Fruit fly (Drosophila melanogaster) whole organism, adult: ENCODE data around the gene ida.

Experiments
- CG11617 ChIP-seq: fragments of 200-800 bp; sonication (Bioruptor generic); optimal IDR thresholded peaks from 2 replicates; lab custom pipeline; 2017; ENCODE audit warnings: mild to moderate bottlenecking, missing biosample characterization, missing genetic modification reagents, missing genetic modification characterization
- CG12768 ChIP-seq: fragments of 200-800 bp; sonication (Bioruptor generic); optimal IDR thresholded peaks from 2 replicates; lab custom pipeline; 2017; ENCODE audit warnings: missing biosample characterization, missing genetic modification characterization, mild to moderate bottlenecking, moderate library complexity, missing genetic modification reagents
- CG14711 ChIP-seq: fragments of 200-800 bp; sonication (Bioruptor generic); optimal IDR thresholded peaks from 2 replicates; lab custom pipeline; 2018; ENCODE audit warnings: missing biosample characterization, mild to moderate bottlenecking, missing genetic modification characterization, moderate library complexity
- CG1620 ChIP-seq: fragments of 200-800 bp; sonication (Bioruptor generic); optimal IDR thresholded peaks from 2 replicates; lab custom pipeline; 2016; ENCODE audit warnings: missing biosample characterization, missing genetic modification characterization
- CG33017 ChIP-seq: fragments of 200-800 bp; sonication (Bioruptor generic); optimal IDR thresholded peaks from 2 replicates; lab custom pipeline; 2018; ENCODE audit warnings: missing biosample characterization, mild to moderate bottlenecking, missing genetic modification characterization, moderate library complexity
- CG5204 ChIP-seq: fragments of 200-800 bp; sonication (Bioruptor generic); optimal IDR thresholded peaks from 2 replicates; lab custom pipeline; 2016; ENCODE audit warnings: missing biosample characterization, missing genetic modification characterization
- CG7045 ChIP-seq: fragments of 200-800 bp; sonication (Bioruptor generic); optimal IDR thresholded peaks from 2 replicates; lab custom pipeline; 2017; ENCODE audit warnings: missing biosample characterization, mild to moderate bottlenecking, missing genetic modification characterization
- CG7101 ChIP-seq: fragments of 200-800 bp; sonication (Bioruptor generic); optimal IDR thresholded peaks from 2 replicates; lab custom pipeline; 2018; ENCODE audit warnings: missing biosample characterization, mild to moderate bottlenecking, missing genetic modification characterization, moderate library complexity
- Clk ChIP-seq: fragments of 200-800 bp; sonication (Bioruptor generic); optimal IDR thresholded peaks from 2 replicates; lab custom pipeline; 2017; ENCODE audit warnings: missing biosample characterization, missing genetic modification characterization
- Crg-1 ChIP-seq: fragments of 200-800 bp; sonication (Bioruptor generic); optimal IDR thresholded peaks from 2 replicates; lab custom pipeline; 2016; ENCODE audit warnings: missing biosample characterization, missing genetic modification characterization
- Hr96 ChIP-seq: fragments of 200-800 bp; sonication (Bioruptor generic); optimal IDR thresholded peaks from 2 replicates; lab custom pipeline; 2016; ENCODE audit warnings: missing biosample characterization, missing genetic modification characterization
- Mnt ChIP-seq: fragments of 200-800 bp; sonication (Bioruptor generic); optimal IDR thresholded peaks from 2 replicates; lab custom pipeline; 2016; ENCODE audit warnings: missing biosample characterization, mild to moderate bottlenecking, missing genetic modification characterization
- bab1 ChIP-seq: fragments of 200-800 bp; sonication (Bioruptor generic); optimal IDR thresholded peaks from 3 replicates; lab custom pipeline; 2019; ENCODE audit warnings: missing biosample characterization, mild to moderate bottlenecking, missing genetic modification characterization, moderate library complexity
- cic ChIP-seq: fragments of 200-800 bp; sonication (Bioruptor generic); optimal IDR thresholded peaks from 2 replicates; lab custom pipeline; 2017; ENCODE audit warnings: missing biosample characterization, mild to moderate bottlenecking, missing genetic modification characterization, moderate library complexity
- cnc ChIP-seq, 2 experiments: fragments of >200 bp; optimal IDR thresholded peaks; 2 replicates each; lab custom pipeline; 2017
- kay ChIP-seq: fragments of 200-800 bp; sonication (Bioruptor generic); peaks from one replicate; lab custom pipeline; 2016; ENCODE audit warnings: missing biosample characterization, missing genetic modification characterization, borderline replicate concordance
- ovo ChIP-seq: fragments of 200-800 bp; sonication (Bioruptor generic); optimal IDR thresholded peaks from 2 replicates; lab custom pipeline; 2016; ENCODE audit warnings: missing biosample characterization, missing genetic modification characterization
- pad ChIP-seq: fragments of 200-800 bp; sonication (Bioruptor generic); optimal IDR thresholded peaks from 3 replicates; lab custom pipeline; 2017; ENCODE audit warnings: missing biosample characterization, missing genetic modification characterization, mild to moderate bottlenecking, moderate library complexity, missing genetic modification reagents
- tj ChIP-seq: fragments of 200-800 bp; sonication (Bioruptor generic); optimal IDR thresholded peaks from 3 replicates; lab custom pipeline; 2017; ENCODE audit warnings: missing biosample characterization, mild to moderate bottlenecking, missing genetic modification characterization, moderate library complexity
- toe ChIP-seq: fragments of 200-800 bp; sonication (Bioruptor generic); optimal IDR thresholded peaks from 2 replicates; lab custom pipeline; 2016; ENCODE audit warnings: missing biosample characterization, missing genetic modification characterization

The ida gene

dm6 chr3L:3935567-3936207, 30.5 kb downstream of the ida start, which contains the start of gene Eip63F-1:
TSS of gene Eip63F-1 (minus strand) at chr3L:3935617.
- TF ChIP-seq cic (GFP tag; lab: Kevin White, UChicago) (no peak), CG1620 (GFP tag; lab: Kevin White, UChicago) (no peak), ovo (GFP tag; lab: Kevin White, UChicago) (no peak), cnc (optimal IDR thresholded peaks at IDR 0.05; lab: Kevin White, UChicago) (no peak), CG11617 (GFP tag; lab: Kevin White, UChicago) (no peak), CG33017 (tag; lab: Kevin White, UChicago) (no peak), kay (GFP tag; lab: Kevin White, UChicago) (no peak), CG7101 (tag; lab: Kevin White, UChicago) (no peak), toe (no peak)

- TF ChIP-seq CG7045 (GFP tag; lab: Kevin White, UChicago) (no peak), cic (GFP tag; lab: Kevin White, UChicago) (no peak), Mnt (GFP tag; lab: Kevin White, UChicago) (no peak), bab1 (GFP tag; lab: Kevin White, UChicago) (no peak), CG14711 (no peak), pad (GFP tag; lab: Kevin White, UChicago) (no peak), Hr96 (GFP tag; lab: Kevin White, UChicago) (no peak), tj (GFP tag; lab: Kevin White, UChicago) (no peak), ovo (GFP tag; lab: Kevin White, UChicago) (no peak), CG11617 (GFP tag; lab: Kevin White, UChicago) (no peak), Clk (no peak), CG33017 (tag; lab: Kevin White, UChicago) (no peak), cnc (optimal IDR thresholded peaks at IDR 0.05; lab: Kevin White, UChicago) (no peak)
Measured at dm6 chr3L:3937806-3938205, 32.7 kb downstream of the ida start, which contains the start of gene CG10866. TSS of gene CG10866 (minus strand) at chr3L:3937992.

- peak; percentile 7 for TF ChIP-seq tj (GFP tag; lab: Kevin White, UChicago)
- TF ChIP-seq pad (GFP tag; lab: Kevin White, UChicago) = peak; percentile 10
- no peak for TF ChIP-seq Crg-1 (GFP tag; lab: Kevin White, UChicago)
- TF ChIP-seq cic (GFP tag; lab: Kevin White, UChicago) = peak; percentile 86
- TF ChIP-seq Clk = no peak
- peak; percentile 70 for TF ChIP-seq CG11617 (GFP tag; lab: Kevin White, UChicago)
- TF ChIP-seq kay (GFP tag; lab: Kevin White, UChicago) = peak; percentile 97
- peak; percentile 86 for TF ChIP-seq CG7101 (tag; lab: Kevin White, UChicago)
- no peak for TF ChIP-seq ovo (GFP tag; lab: Kevin White, UChicago)
- peak; percentile 78 for TF ChIP-seq CG33017 (tag; lab: Kevin White, UChicago)
- TF ChIP-seq CG1620 (GFP tag; lab: Kevin White, UChicago) = no peak
- TF ChIP-seq bab1 (GFP tag; lab: Kevin White, UChicago) = peak; percentile 24
- no peak for TF ChIP-seq CG5204 (GFP tag; lab: Kevin White, UChicago)
- peak; percentile 56 for TF ChIP-seq Mnt (GFP tag; lab: Kevin White, UChicago)
- peak; percentile 67 for TF ChIP-seq CG12768 (GFP tag; lab: Kevin White, UChicago)
- peak; percentile 77 for TF ChIP-seq CG14711
- TF ChIP-seq cnc (optimal IDR thresholded peaks at IDR 0.05; lab: Kevin White, UChicago) = no peak
- no peak for TF ChIP-seq Hr96 (GFP tag; lab: Kevin White, UChicago)
- peak; percentile 53 for TF ChIP-seq CG7045 (GFP tag; lab: Kevin White, UChicago)
- no peak for TF ChIP-seq toe
Measured at dm6 chr3L:3940075-3940819, 35.1 kb downstream of the ida start, which contains the start of gene CG12766. TSS of gene CG12766 (minus strand) at chr3L:3940125.

dm6 chr3L:3942241-3943028, 37.3 kb downstream of the ida start, which contains the start of the genes CG10863 and CG14982:
TSS of gene CG10863 (minus strand) at chr3L:3942465.
TSS of gene CG14982 (plus strand) at chr3L:3942710.
- peak; percentile 55 for TF ChIP-seq CG33017 (tag; lab: Kevin White, UChicago)
- no peak for TF ChIP-seq tj (GFP tag; lab: Kevin White, UChicago)
- TF ChIP-seq CG7101 (tag; lab: Kevin White, UChicago) = peak; percentile 50
- peak; percentile 7 for TF ChIP-seq Crg-1 (GFP tag; lab: Kevin White, UChicago)
- TF ChIP-seq Mnt (GFP tag; lab: Kevin White, UChicago) = peak; percentile 87
- no peak for TF ChIP-seq ovo (GFP tag; lab: Kevin White, UChicago)
- TF ChIP-seq CG1620 (GFP tag; lab: Kevin White, UChicago) = peak; percentile 25
- no peak for TF ChIP-seq toe
- peak; percentile 34 for TF ChIP-seq CG14711
- TF ChIP-seq CG11617 (GFP tag; lab: Kevin White, UChicago) = peak; percentile 15
- TF ChIP-seq cnc (optimal IDR thresholded peaks at IDR 0.05; lab: Kevin White, UChicago) = no peak
- peak; percentile 54 for TF ChIP-seq CG12768 (GFP tag; lab: Kevin White, UChicago)
- TF ChIP-seq bab1 (GFP tag; lab: Kevin White, UChicago) = peak; percentile 28
- no peak for TF ChIP-seq CG7045 (GFP tag; lab: Kevin White, UChicago)
- TF ChIP-seq Hr96 (GFP tag; lab: Kevin White, UChicago) = peak; percentile 49
- TF ChIP-seq pad (GFP tag; lab: Kevin White, UChicago) = peak; percentile 10
- TF ChIP-seq cic (GFP tag; lab: Kevin White, UChicago) = peak; percentile 87
- no peak for TF ChIP-seq CG5204 (GFP tag; lab: Kevin White, UChicago)
- TF ChIP-seq kay (GFP tag; lab: Kevin White, UChicago) = no peak
- no peak for TF ChIP-seq Clk
